Worm (Caenorhabditis elegans) whole organism, early embryonic: ENCODE measurements around the gene F44E5.2.

ENCODE experiments used
- B0310.2 ChIP-seq: sonication (generic microtip); optimal IDR thresholded peaks from 2 replicates; lab custom pipeline; 2016; ENCODE audit warnings: mild to moderate bottlenecking, missing genetic modification characterization, missing compliant biosample characterization
- ama-1 ChIP-seq: fragments of 150-350 bp; optimal IDR thresholded peaks from 2 replicates; lab custom pipeline; 2014
- ceh-36 ChIP-seq: sonication (generic microtip); optimal IDR thresholded peaks from 2 replicates; lab custom pipeline; 2016; ENCODE audit warnings: missing genetic modification characterization, inconsistent platforms, missing compliant biosample characterization
- ets-7 ChIP-seq: sonication (generic microtip); optimal IDR thresholded peaks from 2 replicates; lab custom pipeline; 2016; ENCODE audit warnings: missing genotype, missing genetic modification characterization, missing compliant biosample characterization
- flt-1 ChIP-seq: fragments of 200-800 bp; sonication (Bioruptor generic); IDR thresholded peaks from 2 replicates; pipeline ENCODE4 v1.3.6; 2022; ENCODE audit warnings: missing genetic modification characterization, missing compliant biosample characterization
- hmbx-1 ChIP-seq: sonication (generic microtip); optimal IDR thresholded peaks from 2 replicates; lab custom pipeline; 2016; ENCODE audit warnings: mild to moderate bottlenecking, missing genetic modification characterization, missing compliant biosample characterization
- hmg-4 ChIP-seq: fragments of 200-800 bp; sonication (Bioruptor generic); optimal IDR thresholded peaks from 2 replicates; lab custom pipeline; 2018; ENCODE audit warnings: mild to moderate bottlenecking, missing genetic modification characterization, missing compliant biosample characterization
- pes-1 ChIP-seq: fragments of 200-800 bp; sonication (Bioruptor generic); IDR thresholded peaks from 2 replicates; pipeline ENCODE4 v1.3.6; 2022; ENCODE audit warnings: missing genetic modification reagents, missing genetic modification characterization, missing compliant biosample characterization
- scrt-1 ChIP-seq: fragments of 200-800 bp; sonication (Bioruptor generic); IDR thresholded peaks from 2 replicates; pipeline ENCODE4 v1.3.6; 2022; ENCODE audit warnings: missing genetic modification characterization, missing compliant biosample characterization
- tbx-11 ChIP-seq: fragments of 200-800 bp; sonication (Bioruptor generic); IDR thresholded peaks from 2 replicates; pipeline ENCODE4 v1.3.6; 2022; ENCODE audit warnings: missing genetic modification characterization, missing compliant biosample characterization
- tbx-37 ChIP-seq: fragments of 200-800 bp; sonication (Bioruptor generic); conservative IDR thresholded peaks from 2 replicates; pipeline ENCODE4 v1.3.6; 2022; ENCODE audit warnings: missing genetic modification reagents, missing genetic modification characterization, missing compliant biosample characterization

DNA sequence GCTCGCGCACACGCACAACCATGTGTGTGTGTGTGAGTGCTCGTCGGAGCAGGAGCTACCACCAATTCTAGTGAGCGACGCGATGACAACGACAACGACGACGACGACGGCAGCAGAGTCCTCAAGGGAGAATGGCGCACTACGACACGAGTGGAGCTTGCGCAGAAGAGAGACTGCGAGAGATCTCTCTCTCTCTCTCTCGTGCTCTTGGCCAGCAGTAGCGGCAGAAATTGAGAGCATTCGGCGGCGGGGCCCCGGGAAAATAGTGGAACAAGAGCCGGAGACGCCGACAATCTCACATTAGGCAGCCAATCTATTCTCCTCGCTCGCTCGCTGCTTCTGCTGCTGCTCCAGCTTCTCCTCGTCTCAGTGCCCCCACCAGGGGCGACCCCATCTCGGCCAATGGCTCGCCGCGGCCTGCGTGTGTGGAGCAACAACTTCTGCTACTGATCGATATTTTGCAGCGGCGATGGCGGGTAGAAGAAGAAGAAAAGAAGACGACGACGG lies 19.7 kb upstream of the F44E5.2 start:
- TF ChIP-seq tbx-11 (no peak), flt-1 (GFP tag; lab: Robert Waterston, UW) (0 out of 2 replicates have a peak, but pooled peaks have one; percentile 16), ama-1 (lab: Kevin White, UChicago) (no peak), hmbx-1 (tag; lab: Kevin White, UChicago) (no peak), hmg-4 (GFP tag; lab: Kevin White, UChicago) (peak; percentile 75), pes-1 (peak; percentile 33; the same call in 1 of the 2 replicates), ets-7 (tag; lab: Kevin White, UChicago) (no peak), ceh-36 (no peak), scrt-1 (peak; percentile 32; the same call in 1 of the 2 replicates), B0310.2 (tag; lab: Kevin White, UChicago) (peak; percentile 19), tbx-37 (GFP tag; lab: Robert Waterston, UW) (no peak)
